Worm (Caenorhabditis elegans): ENCODE results near the gene ceh-60.

ce11 chrX:6509813-6510212, 20.1 kb downstream of the ceh-60 start:
- peak; percentile 24 for TF ChIP-seq nhr-11 (tag; optimal IDR thresholded peaks at IDR 0.05)
- no peak for TF ChIP-seq nhr-76 (tag; optimal IDR thresholded peaks at IDR 0.05)
- TF ChIP-seq pqm-1 (tag; optimal IDR thresholded peaks at IDR 0.05): no peak
- TF ChIP-seq snpc-4 (tag; optimal IDR thresholded peaks at IDR 0.05): no peak
